Fruit fly (Drosophila melanogaster) whole organism, embryonic: ENCODE results near the gene cno.
A peak's percentile ranks its signal among the peaks of the same experiment; 100 is the strongest.

Experiments used
- ATbp ChIP-seq: fragments of 200-800 bp; sonication (Bioruptor generic); optimal IDR thresholded peaks from 2 replicates; lab custom pipeline; 2017; ENCODE audit warnings: missing biosample characterization, mild to moderate bottlenecking, missing genetic modification characterization, missing genetic modification reagents
- CG11247 ChIP-seq: fragments of 200-800 bp; sonication (Bioruptor generic); IDR thresholded peaks from 2 replicates; pipeline ENCODE4 v1.3.6; 2022; ENCODE audit warnings: missing biosample characterization, missing genetic modification characterization
- CG11560 ChIP-seq: fragments of 200-800 bp; sonication (Bioruptor generic); IDR thresholded peaks from 3 replicates; pipeline ENCODE4 v1.3.6; 2022; ENCODE audit warnings: missing biosample characterization, missing genetic modification characterization
- CG12071 ChIP-seq: fragments of 200-800 bp; sonication (Bioruptor generic); optimal IDR thresholded peaks from 3 replicates; lab custom pipeline; 2018; ENCODE audit warnings: missing biosample characterization, mild to moderate bottlenecking, missing genetic modification characterization
- CG1529 ChIP-seq: fragments of 200-800 bp; sonication (Bioruptor generic); optimal IDR thresholded peaks from 3 replicates; lab custom pipeline; 2018; ENCODE audit warnings: missing biosample characterization, missing genetic modification characterization
- CG2120 ChIP-seq: fragments of 200-800 bp; sonication (Bioruptor generic); optimal IDR thresholded peaks from 3 replicates; lab custom pipeline; 2016; ENCODE audit warnings: missing biosample characterization, missing genetic modification characterization
- CG3407 ChIP-seq: fragments of 200-800 bp; sonication (Bioruptor generic); optimal IDR thresholded peaks from 2 replicates; lab custom pipeline; 2018; ENCODE audit warnings: missing biosample characterization, mild to moderate bottlenecking, missing genetic modification characterization
- CG5180 ChIP-seq: fragments of 200-800 bp; sonication (Bioruptor generic); optimal IDR thresholded peaks from 3 replicates; lab custom pipeline; 2017; ENCODE audit warnings: missing biosample characterization, missing genetic modification characterization, mild to moderate bottlenecking, moderate library complexity, missing genetic modification reagents
- CG5245 ChIP-seq: fragments of 200-800 bp; sonication (Bioruptor generic); optimal IDR thresholded peaks from 3 replicates; lab custom pipeline; 2016; ENCODE audit warnings: missing biosample characterization, missing genetic modification characterization
- CG6272 ChIP-seq: fragments of 200-800 bp; sonication (Bioruptor generic); IDR thresholded peaks from 2 replicates; pipeline ENCODE4 v1.3.6; 2022; ENCODE audit warnings: missing biosample characterization, missing genetic modification characterization
- CG6765 ChIP-seq: fragments of 200-800 bp; sonication (Bioruptor generic); optimal IDR thresholded peaks from 3 replicates; lab custom pipeline; 2017; ENCODE audit warnings: missing biosample characterization, mild to moderate bottlenecking, missing genetic modification characterization
- CG6854 ChIP-seq: fragments of 200-800 bp; sonication (Bioruptor generic); optimal IDR thresholded peaks from 3 replicates; lab custom pipeline; 2017; ENCODE audit warnings: missing biosample characterization, mild to moderate bottlenecking, missing genetic modification characterization
- CG8359 ChIP-seq: fragments of 200-800 bp; sonication (Bioruptor generic); optimal IDR thresholded peaks from 2 replicates; lab custom pipeline; 2017; ENCODE audit warnings: missing biosample characterization, mild to moderate bottlenecking, missing genetic modification characterization, borderline replicate concordance
- CG8765 ChIP-seq: fragments of 200-800 bp; sonication (Bioruptor generic); IDR thresholded peaks from 2 replicates; pipeline ENCODE4 v1.3.6; 2022; ENCODE audit warnings: missing biosample characterization, missing genetic modification characterization
- CG9215 ChIP-seq: fragments of 200-800 bp; sonication (Bioruptor generic); IDR thresholded peaks from 2 replicates; pipeline ENCODE4 v1.3.6; 2022; ENCODE audit warnings: missing biosample characterization, missing genetic modification characterization
- D19A ChIP-seq: fragments of 200-800 bp; optimal IDR thresholded peaks from 3 replicates; lab custom pipeline; 2019; ENCODE audit warnings: missing biosample characterization, mild to moderate bottlenecking, missing genetic modification characterization, moderate library complexity
- Deaf1 ChIP-seq: fragments of 200-800 bp; optimal IDR thresholded peaks from 3 replicates; lab custom pipeline; 2019; ENCODE audit warnings: missing biosample characterization, mild to moderate bottlenecking, missing genetic modification characterization, moderate library complexity
- HHEX ChIP-seq: fragments of 200-800 bp; sonication (Bioruptor generic); optimal IDR thresholded peaks from 3 replicates; lab custom pipeline; 2017; ENCODE audit warnings: missing biosample characterization, mild to moderate bottlenecking, missing genetic modification characterization, missing genetic modification reagents
- Kr ChIP-seq: fragments of 200-800 bp; sonication (Bioruptor generic); optimal IDR thresholded peaks from 2 replicates; lab custom pipeline; 2017; ENCODE audit warnings: missing biosample characterization, mild to moderate bottlenecking, missing genetic modification characterization
- MTF-1 ChIP-seq: fragments of 200-800 bp; sonication (Bioruptor generic); optimal IDR thresholded peaks from 2 replicates; lab custom pipeline; 2018; ENCODE audit warnings: missing biosample characterization, mild to moderate bottlenecking, missing genetic modification characterization, borderline replicate concordance
- Neu2 ChIP-seq: fragments of 200-800 bp; sonication (Bioruptor generic); optimal IDR thresholded peaks from 3 replicates; lab custom pipeline; 2016; ENCODE audit warnings: missing biosample characterization, missing genetic modification characterization, borderline replicate concordance
- Oaz ChIP-seq: fragments of 200-800 bp; sonication (Bioruptor generic); IDR thresholded peaks from 2 replicates; pipeline ENCODE4 v1.3.6; 2022; ENCODE audit warnings: missing biosample characterization, missing genetic modification characterization
- Opbp ChIP-seq: fragments of 200-800 bp; sonication (Bioruptor generic); IDR thresholded peaks from 3 replicates; pipeline ENCODE4 v1.3.6; 2022; ENCODE audit warnings: missing biosample characterization, missing genetic modification characterization; ENCODE audit not compliant: partially characterized antibody
- Pdp1 ChIP-seq, 2 experiments: fragments of 200-800 bp; sonication (Bioruptor generic); optimal IDR thresholded peaks; 3 replicates each; lab custom pipeline; 2016; ENCODE audit warnings: missing biosample characterization in 2 of 2, missing genetic modification characterization in 2 of 2, mild to moderate bottlenecking in 1 of 2, moderate library complexity in 1 of 2
- Scr ChIP-seq: fragments of 200-800 bp; sonication (Bioruptor generic); IDR thresholded peaks from 2 replicates; pipeline ENCODE4 v1.3.6; 2022; ENCODE audit warnings: missing biosample characterization, missing genetic modification characterization; ENCODE audit not compliant: partially characterized antibody
- Sox100B ChIP-seq: fragments of 200-800 bp; sonication (Bioruptor generic); optimal IDR thresholded peaks from 3 replicates; lab custom pipeline; 2018; ENCODE audit warnings: missing biosample characterization, mild to moderate bottlenecking, missing genetic modification characterization
- Sry-β ChIP-seq: fragments of 200-800 bp; sonication (Bioruptor generic); optimal IDR thresholded peaks from 2 replicates; lab custom pipeline; 2018; ENCODE audit warnings: missing biosample characterization, mild to moderate bottlenecking, missing genetic modification characterization, moderate library complexity
- Vsx1 ChIP-seq: fragments of 200-800 bp; sonication (Bioruptor generic); optimal IDR thresholded peaks from 2 replicates; lab custom pipeline; 2017; ENCODE audit warnings: missing biosample characterization, mild to moderate bottlenecking, missing genetic modification characterization, missing genetic modification reagents
- abd-A ChIP-seq: fragments of 200-800 bp; sonication (Bioruptor generic); optimal IDR thresholded peaks from 3 replicates; lab custom pipeline; 2019; ENCODE audit warnings: missing biosample characterization, mild to moderate bottlenecking, missing genetic modification characterization, moderate library complexity
- aop ChIP-seq: fragments of 200-800 bp; sonication (Bioruptor generic); IDR thresholded peaks from 2 replicates; pipeline ENCODE4 v1.3.6; 2022; ENCODE audit warnings: missing biosample characterization, missing genetic modification characterization
- ato ChIP-seq: fragments of 200-800 bp; sonication (Bioruptor generic); IDR thresholded peaks from 2 replicates; pipeline ENCODE4 v1.3.6; 2022; ENCODE audit warnings: missing biosample characterization, missing genetic modification characterization; ENCODE audit not compliant: partially characterized antibody
- bsh ChIP-seq, 2 experiments: fragments of 200-800 bp; sonication (Bioruptor generic); optimal IDR thresholded peaks; 2 replicates each; lab custom pipeline; 2017 to 2018; ENCODE audit warnings: mild to moderate bottlenecking in 2 of 2, missing biosample characterization in 2 of 2, missing genetic modification characterization in 2 of 2, moderate library complexity in 1 of 2
- cad ChIP-seq: fragments of >200 bp; optimal IDR thresholded peaks from 2 replicates; lab custom pipeline; 2017; ENCODE audit warnings: missing biosample characterization, missing genetic modification characterization
- cg ChIP-seq: fragments of 200-800 bp; sonication (Bioruptor generic); optimal IDR thresholded peaks from 3 replicates; lab custom pipeline; 2019; ENCODE audit warnings: missing biosample characterization, mild to moderate bottlenecking, missing genetic modification characterization, moderate library complexity
- croc ChIP-seq: fragments of 200-800 bp; sonication (Bioruptor generic); conservative IDR thresholded peaks from 3 replicates; pipeline ENCODE4 v1.3.6; 2022; ENCODE audit warnings: missing biosample characterization, missing genetic modification characterization
- crol ChIP-seq: fragments of 200-800 bp; sonication (Bioruptor generic); IDR thresholded peaks from 2 replicates; pipeline ENCODE4 v1.3.6; 2022; ENCODE audit warnings: missing biosample characterization, missing genetic modification characterization
- ftz-f1 ChIP-seq: fragments of 200-800 bp; sonication (Bioruptor generic); optimal IDR thresholded peaks from 2 replicates; lab custom pipeline; 2016; ENCODE audit warnings: missing biosample characterization, missing genetic modification characterization
- gem ChIP-seq: fragments of 200-800 bp; sonication (Bioruptor generic); optimal IDR thresholded peaks from 2 replicates; lab custom pipeline; 2019; ENCODE audit warnings: missing biosample characterization, mild to moderate bottlenecking, missing genetic modification characterization, moderate library complexity
- grn ChIP-seq: fragments of 200-800 bp; sonication (Bioruptor generic); optimal IDR thresholded peaks from 3 replicates; lab custom pipeline; 2017; ENCODE audit warnings: missing biosample characterization, missing genetic modification characterization
- gsb-n ChIP-seq: fragments of 200-800 bp; sonication (Bioruptor generic); optimal IDR thresholded peaks from 3 replicates; lab custom pipeline; 2018; ENCODE audit warnings: missing biosample characterization, mild to moderate bottlenecking, missing genetic modification characterization
- hb ChIP-seq: fragments of 200-800 bp; sonication (Bioruptor generic); IDR thresholded peaks from 3 replicates; pipeline ENCODE4 v1.3.6; 2022; ENCODE audit warnings: missing biosample characterization, missing genetic modification characterization; ENCODE audit not compliant: partially characterized antibody
- kah ChIP-seq: fragments of 200-800 bp; sonication (Bioruptor generic); optimal IDR thresholded peaks from 2 replicates; lab custom pipeline; 2018; ENCODE audit warnings: missing biosample characterization, mild to moderate bottlenecking, missing genetic modification characterization
- mirr ChIP-seq: fragments of 200-800 bp; sonication (Bioruptor generic); optimal IDR thresholded peaks from 3 replicates; lab custom pipeline; 2018; ENCODE audit warnings: missing biosample characterization, mild to moderate bottlenecking, missing genetic modification characterization
- oc ChIP-seq: fragments of 200-800 bp; sonication (Bioruptor generic); optimal IDR thresholded peaks from 2 replicates; lab custom pipeline; 2018; ENCODE audit warnings: missing biosample characterization, mild to moderate bottlenecking, missing genetic modification characterization, moderate library complexity
- pb ChIP-seq: fragments of 200-800 bp; sonication (Bioruptor generic); optimal IDR thresholded peaks from 3 replicates; lab custom pipeline; 2016; ENCODE audit warnings: missing biosample characterization, missing genetic modification characterization
- run ChIP-seq: fragments of 200-800 bp; sonication (Bioruptor generic); optimal IDR thresholded peaks from 3 replicates; lab custom pipeline; 2018; ENCODE audit warnings: missing biosample characterization, mild to moderate bottlenecking, missing genetic modification characterization
- sd ChIP-seq: fragments of 200-800 bp; sonication (Bioruptor generic); optimal IDR thresholded peaks from 3 replicates; lab custom pipeline; 2018; ENCODE audit warnings: missing biosample characterization, mild to moderate bottlenecking, missing genetic modification characterization, moderate library complexity
- sens ChIP-seq: fragments of 200-800 bp; sonication (Bioruptor generic); peaks from one replicate; lab custom pipeline; 2016; ENCODE audit warnings: missing biosample characterization, missing genetic modification characterization
- tx ChIP-seq: fragments of 200-800 bp; sonication (Bioruptor generic); optimal IDR thresholded peaks from 2 replicates; lab custom pipeline; 2016; ENCODE audit warnings: missing biosample characterization, missing genetic modification characterization
- vfl ChIP-seq: fragments of 200-800 bp; sonication (Bioruptor generic); optimal IDR thresholded peaks from 2 replicates; lab custom pipeline; 2016; ENCODE audit warnings: missing biosample characterization, missing genetic modification characterization
- wek ChIP-seq: fragments of 200-800 bp; sonication (Bioruptor generic); optimal IDR thresholded peaks from 3 replicates; lab custom pipeline; 2018; ENCODE audit warnings: missing biosample characterization, mild to moderate bottlenecking, missing genetic modification characterization, moderate library complexity

Gene cno

DNA sequence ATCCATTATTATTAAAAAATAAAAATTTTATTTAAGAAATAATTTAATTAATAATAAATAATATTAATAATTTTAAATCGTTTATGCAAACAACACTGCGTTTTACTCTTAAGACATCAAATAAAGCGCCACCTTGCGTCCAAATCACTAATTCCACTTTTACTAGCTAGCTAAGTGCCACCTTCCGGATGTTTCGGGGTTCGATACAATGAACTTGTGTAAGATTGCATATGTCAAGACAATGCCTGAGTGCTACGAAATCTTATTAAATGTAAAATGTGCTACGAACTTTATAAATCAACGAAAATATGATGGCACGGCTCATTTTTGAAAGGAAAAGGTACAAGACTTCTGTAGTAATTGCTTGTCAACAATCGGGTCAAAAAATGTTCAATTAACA, 90.4 kb downstream of the cno start (continued):
- peak; percentile 59; the same call in 1 of the 2 replicates for TF ChIP-seq CG9215 (GFP tag; lab: Robert Waterston, UW)
- TF ChIP-seq gem: peak; percentile 68
- TF ChIP-seq ftz-f1 (GFP tag; lab: Kevin White, UChicago): peak; percentile 28
- TF ChIP-seq ATbp: peak; percentile 29
- TF ChIP-seq hb (GFP tag; lab: Robert Waterston, UW): no peak
- TF ChIP-seq CG6854: no peak
- 0 out of 2 replicates have a peak, but pooled peaks have one; percentile 17 for TF ChIP-seq CG8765 (GFP tag; lab: Robert Waterston, UW)
- TF ChIP-seq CG6272 (GFP tag; lab: Robert Waterston, UW): no peak
- peak; percentile 3 for TF ChIP-seq grn (GFP tag; lab: Kevin White, UChicago)
- no peak for TF ChIP-seq crol (GFP tag; lab: Robert Waterston, UW)
- TF ChIP-seq ato: no peak
- 0 out of 2 replicates have a peak, but pooled peaks have one; percentile 11 for TF ChIP-seq Scr (GFP tag; lab: Robert Waterston, UW)
- peak; percentile 21 for TF ChIP-seq MTF-1 (GFP tag; lab: Kevin White, UChicago)
- TF ChIP-seq D19A (tag; lab: Kevin White, UChicago): peak; percentile 72
- TF ChIP-seq CG11560 (tag; lab: Robert Waterston, UW): peak; percentile 51; the same call in 1 of the 3 replicates
- no peak for TF ChIP-seq cg
- peak; percentile 14 for TF ChIP-seq vfl
- no peak for TF ChIP-seq CG6765 (GFP tag; lab: Kevin White, UChicago)
- TF ChIP-seq Sry-β: no peak
- TF ChIP-seq croc: no peak
- no peak for TF ChIP-seq Vsx1 (GFP tag; lab: Kevin White, UChicago)
- TF ChIP-seq bsh (GFP tag; optimal IDR thresholded peaks at IDR 0.05; lab: Kevin White, UChicago): peak in 1 of 2 experiments; percentile 53
- no peak for TF ChIP-seq Sox100B (GFP tag; lab: Kevin White, UChicago)
- TF ChIP-seq sd: peak; percentile 54
- TF ChIP-seq CG1529 (GFP tag; lab: Kevin White, UChicago): no peak
- peak; percentile 71 to 74 for TF ChIP-seq Pdp1 (GFP tag; optimal IDR thresholded peaks at IDR 0.05; lab: Kevin White, UChicago)
- no peak for TF ChIP-seq aop (GFP tag; lab: Robert Waterston, UW)

DNA sequence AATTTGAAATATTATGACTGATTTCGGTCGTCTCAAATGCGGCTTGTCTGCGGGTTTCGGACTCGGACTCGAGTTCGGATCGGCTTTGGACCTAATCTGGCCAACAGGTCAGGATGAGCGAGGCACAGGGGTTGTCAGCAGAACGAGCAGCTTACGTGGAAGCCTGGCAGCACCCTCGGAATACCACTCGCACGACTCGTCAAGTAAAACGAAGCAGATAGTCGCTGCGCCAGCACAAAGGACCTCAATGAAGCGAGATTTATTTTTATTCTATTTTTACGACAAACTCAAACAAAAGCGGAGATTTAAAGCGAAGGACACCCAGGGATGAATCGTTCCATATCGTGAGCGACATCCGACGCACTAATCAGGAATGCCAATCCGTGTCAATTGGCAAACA, 91.4 kb downstream of the cno start:
- TF ChIP-seq Opbp (GFP tag; lab: Robert Waterston, UW): no peak
- peak; percentile 87 for TF ChIP-seq sens (GFP tag; lab: Kevin White, UChicago)
- no peak for TF ChIP-seq tx (GFP tag; lab: Kevin White, UChicago)
- TF ChIP-seq run (tag; lab: Kevin White, UChicago): peak; percentile 27
- TF ChIP-seq cg: no peak
- TF ChIP-seq Oaz (GFP tag; lab: Robert Waterston, UW): no peak
- no peak for TF ChIP-seq CG3407 (GFP tag; lab: Kevin White, UChicago)
- no peak for TF ChIP-seq CG2120 (GFP tag; lab: Kevin White, UChicago)
- no peak for TF ChIP-seq CG11247 (GFP tag; lab: Robert Waterston, UW)
- no peak for TF ChIP-seq CG5180 (GFP tag; lab: Kevin White, UChicago)
- no peak for TF ChIP-seq abd-A (tag; lab: Kevin White, UChicago)
- peak; percentile 40 for TF ChIP-seq gsb-n (tag; lab: Kevin White, UChicago)
- peak; percentile 67 for TF ChIP-seq Kr
- no peak for TF ChIP-seq CG12071 (GFP tag; lab: Kevin White, UChicago)
- no peak for TF ChIP-seq Neu2 (GFP tag; lab: Kevin White, UChicago)
- TF ChIP-seq Deaf1 (tag; lab: Kevin White, UChicago): peak; percentile 64
- TF ChIP-seq kah (GFP tag; lab: Kevin White, UChicago): no peak
- no peak for TF ChIP-seq CG6854
- no peak for TF ChIP-seq CG8359 (GFP tag; lab: Kevin White, UChicago)
- no peak for TF ChIP-seq mirr (GFP tag; lab: Kevin White, UChicago)
- TF ChIP-seq oc: peak; percentile 60
- no peak for TF ChIP-seq HHEX (GFP tag; lab: Kevin White, UChicago)
- no peak for TF ChIP-seq pb (GFP tag; lab: Kevin White, UChicago)
- TF ChIP-seq cad (GFP tag; lab: Kevin White, UChicago): peak; percentile 78
- no peak for TF ChIP-seq CG5245 (GFP tag; lab: Kevin White, UChicago)
- no peak for TF ChIP-seq wek (GFP tag; lab: Kevin White, UChicago)
